Fruit fly (Drosophila melanogaster): ENCODE results near the gene AdamTS-A.

Gene AdamTS-A

dm6 chr3R:15406393-15406792 is 69.6 kb downstream of the AdamTS-A start:
- no peak for TF ChIP-seq CG42726 (GFP tag; IDR thresholded peaks at IDR 0.05; ENCODE audit: partially characterized antibody)
- peak; percentile 95 for TF ChIP-seq CG13894 (tag; optimal IDR thresholded peaks at IDR 0.05)

dm6 chr3R:15402654-15403053 is 73.3 kb downstream of the AdamTS-A start:
- TF ChIP-seq CG9797 (GFP tag; optimal IDR thresholded peaks at IDR 0.05), result no peak
- TF ChIP-seq CG12071 (GFP tag; optimal IDR thresholded peaks at IDR 0.05), result peak; percentile 26
- TF ChIP-seq MTF-1 (GFP tag; optimal IDR thresholded peaks at IDR 0.05; ENCODE audit: borderline replicate concordance), result peak; percentile 3
- peak; percentile 16 for TF ChIP-seq CG10147 (GFP tag; optimal IDR thresholded peaks at IDR 0.05)
- peak; percentile 47 for TF ChIP-seq CG6813 (GFP tag; optimal IDR thresholded peaks at IDR 0.05)
- TF ChIP-seq CG6765 (GFP tag; optimal IDR thresholded peaks at IDR 0.05), result peak; percentile 39
- no peak for TF ChIP-seq nmo (GFP tag; optimal IDR thresholded peaks at IDR 0.05)
- TF ChIP-seq exex (tag; optimal IDR thresholded peaks at IDR 0.05), result peak; percentile 5
- no peak for TF ChIP-seq Dbx (GFP tag; IDR thresholded peaks at IDR 0.05)
- 0 out of 2 replicates have a peak, but pooled peaks have one; percentile 37 for TF ChIP-seq CG7372 (GFP tag; IDR thresholded peaks at IDR 0.05)
- no peak for TF ChIP-seq chif (GFP tag; optimal IDR thresholded peaks at IDR 0.05)
- TF ChIP-seq BtbVII (GFP tag; optimal IDR thresholded peaks at IDR 0.05), result peak; percentile 61
- 0 out of 2 replicates have a peak, but pooled peaks have one; percentile 28 for TF ChIP-seq Ada2b (GFP tag; IDR thresholded peaks at IDR 0.05)
- no peak for TF ChIP-seq CG14050 (GFP tag; IDR thresholded peaks at IDR 0.05)
- TF ChIP-seq HHEX (GFP tag; optimal IDR thresholded peaks at IDR 0.05), result peak; percentile 22
- TF ChIP-seq Meics (GFP tag; optimal IDR thresholded peaks at IDR 0.05), result peak; percentile 24
- peak; percentile 67 for TF ChIP-seq lab (GFP tag; optimal IDR thresholded peaks at IDR 0.05)
- TF ChIP-seq CG18599 (GFP tag; optimal IDR thresholded peaks at IDR 0.05), result peak; percentile 42
- TF ChIP-seq caup (GFP tag; optimal IDR thresholded peaks at IDR 0.05; ENCODE audit: severe bottlenecking), result peak; percentile 20
- no peak for TF ChIP-seq CG18476 (GFP tag; optimal IDR thresholded peaks at IDR 0.05)
- TF ChIP-seq scrt (GFP tag; optimal IDR thresholded peaks at IDR 0.05), result peak; percentile 7
- no peak for TF ChIP-seq CG11456 (GFP tag; IDR thresholded peaks at IDR 0.05)
- peak; percentile 76 for TF ChIP-seq CG13296 (GFP tag; optimal IDR thresholded peaks at IDR 0.05)
- peak; percentile 22 for TF ChIP-seq CG5180 (GFP tag; optimal IDR thresholded peaks at IDR 0.05)
- peak; percentile 27 for TF ChIP-seq CG15514 (GFP tag; optimal IDR thresholded peaks at IDR 0.05)
- TF ChIP-seq CG16815 (GFP tag; optimal IDR thresholded peaks at IDR 0.05), result no peak
- TF ChIP-seq CG10543 (GFP tag; optimal IDR thresholded peaks at IDR 0.05), result peak; percentile 53

- TF ChIP-seq dan (GFP tag; IDR thresholded peaks at IDR 0.05), result 0 out of 2 replicates have a peak, but pooled peaks have one; percentile 22
- TF ChIP-seq Fer1 (GFP tag; optimal IDR thresholded peaks at IDR 0.05), result no peak
- no peak for TF ChIP-seq CG6683 (GFP tag; optimal IDR thresholded peaks at IDR 0.05)
- no peak for TF ChIP-seq CG12104 (GFP tag; optimal IDR thresholded peaks at IDR 0.05)
- peak; percentile 86 for TF ChIP-seq Hr39 (optimal IDR thresholded peaks at IDR 0.05)
- no peak for TF ChIP-seq CG1832 (GFP tag; optimal IDR thresholded peaks at IDR 0.05)
- TF ChIP-seq ro (GFP tag; IDR thresholded peaks at IDR 0.05), result 0 out of 2 replicates have a peak, but pooled peaks have one; percentile 8
Observed at dm6 chr3R:15393206-15393805, 82.7 kb downstream of the AdamTS-A start.

All from whole organism, embryonic.